Fruit fly (Drosophila melanogaster) whole organism, embryonic: ENCODE data around the gene CG33510.

ENCODE experiments used
- Atf-2 ChIP-seq: fragments of 200-800 bp; sonication (Bioruptor generic); optimal IDR thresholded peaks from 2 replicates; lab custom pipeline; 2016; ENCODE audit warnings: missing biosample characterization, missing genetic modification characterization
- Bteb2 ChIP-seq: fragments of 200-800 bp; sonication (Bioruptor generic); optimal IDR thresholded peaks from 2 replicates; lab custom pipeline; 2016; ENCODE audit warnings: missing biosample characterization, missing genetic modification characterization
- CG1024 ChIP-seq: fragments of 200-800 bp; sonication (Bioruptor generic); IDR thresholded peaks from 2 replicates; pipeline ENCODE4 v1.3.6; 2022; ENCODE audit warnings: missing biosample characterization, missing genetic modification characterization
- CG11247 ChIP-seq: fragments of 200-800 bp; sonication (Bioruptor generic); IDR thresholded peaks from 2 replicates; pipeline ENCODE4 v1.3.6; 2022; ENCODE audit warnings: missing biosample characterization, missing genetic modification characterization
- CG11723 ChIP-seq: fragments of 200-800 bp; sonication (Bioruptor generic); optimal IDR thresholded peaks from 2 replicates; lab custom pipeline; 2017; ENCODE audit warnings: missing biosample characterization, mild to moderate bottlenecking, missing genetic modification characterization
- CG14667 ChIP-seq: fragments of 200-800 bp; sonication (Bioruptor generic); IDR thresholded peaks from 2 replicates; pipeline ENCODE4 v1.3.6; 2022; ENCODE audit warnings: missing biosample characterization, missing genetic modification characterization
- CG14965 ChIP-seq: fragments of 200-800 bp; sonication (Bioruptor generic); optimal IDR thresholded peaks from 2 replicates; lab custom pipeline; 2016; ENCODE audit warnings: missing biosample characterization, missing genetic modification characterization, borderline replicate concordance
- CG1529 ChIP-seq: fragments of 200-800 bp; sonication (Bioruptor generic); optimal IDR thresholded peaks from 3 replicates; lab custom pipeline; 2018; ENCODE audit warnings: missing biosample characterization, missing genetic modification characterization
- CG1603 ChIP-seq: fragments of 200-800 bp; sonication (Bioruptor generic); optimal IDR thresholded peaks from 2 replicates; lab custom pipeline; 2019; ENCODE audit warnings: missing biosample characterization, mild to moderate bottlenecking, missing genetic modification characterization, moderate library complexity
- CG17328 ChIP-seq: fragments of 200-800 bp; sonication (Bioruptor generic); IDR thresholded peaks from 2 replicates; pipeline ENCODE4 v1.3.6; 2022; ENCODE audit warnings: missing biosample characterization, missing genetic modification characterization
- CG18476 ChIP-seq: fragments of 200-800 bp; sonication (Bioruptor generic); optimal IDR thresholded peaks from 2 replicates; lab custom pipeline; 2016; ENCODE audit warnings: missing biosample characterization, mild to moderate bottlenecking, missing genetic modification characterization
- CG3163 ChIP-seq: fragments of 200-800 bp; sonication (Bioruptor generic); optimal IDR thresholded peaks from 3 replicates; lab custom pipeline; 2016; ENCODE audit warnings: missing biosample characterization, missing genetic modification characterization
- CG42726 ChIP-seq: fragments of 200-800 bp; sonication (Bioruptor generic); IDR thresholded peaks from 2 replicates; pipeline ENCODE4 v1.3.6; 2022; ENCODE audit warnings: missing biosample characterization, missing genetic modification characterization; ENCODE audit not compliant: partially characterized antibody
- CG4360 ChIP-seq: fragments of 200-800 bp; sonication (Bioruptor generic); IDR thresholded peaks from 2 replicates; pipeline ENCODE4 v1.3.6; 2022; ENCODE audit warnings: missing biosample characterization, missing genetic modification characterization
- CG43689 ChIP-seq: fragments of 200-800 bp; sonication (Bioruptor generic); IDR thresholded peaks from 2 replicates; pipeline ENCODE4 v1.3.6; 2022; ENCODE audit warnings: missing biosample characterization, missing genetic modification characterization
- CG6813 ChIP-seq: fragments of 200-800 bp; sonication (Bioruptor generic); optimal IDR thresholded peaks from 2 replicates; lab custom pipeline; 2017; ENCODE audit warnings: missing biosample characterization, missing genetic modification characterization, mild to moderate bottlenecking, moderate library complexity, missing genetic modification reagents
- CG6854 ChIP-seq: fragments of 200-800 bp; sonication (Bioruptor generic); optimal IDR thresholded peaks from 3 replicates; lab custom pipeline; 2017; ENCODE audit warnings: missing biosample characterization, mild to moderate bottlenecking, missing genetic modification characterization
- CG7839 ChIP-seq: fragments of 200-800 bp; sonication (Bioruptor generic); optimal IDR thresholded peaks from 3 replicates; lab custom pipeline; 2018; ENCODE audit warnings: missing biosample characterization, mild to moderate bottlenecking, missing genetic modification characterization, moderate library complexity
- CG8089 ChIP-seq: fragments of 200-800 bp; sonication (Bioruptor generic); optimal IDR thresholded peaks from 3 replicates; lab custom pipeline; 2016; ENCODE audit warnings: missing biosample characterization, missing genetic modification characterization
- CG8924 ChIP-seq: fragments of 200-800 bp; optimal IDR thresholded peaks from 3 replicates; lab custom pipeline; 2019; ENCODE audit warnings: missing biosample characterization, mild to moderate bottlenecking, missing genetic modification characterization, moderate library complexity
- Dbx ChIP-seq: fragments of 200-800 bp; sonication (Bioruptor generic); IDR thresholded peaks from 3 replicates; pipeline ENCODE4 v1.3.6; 2022; ENCODE audit warnings: missing biosample characterization, missing genetic modification characterization
- Ets97D ChIP-seq: fragments of 200-800 bp; sonication (Bioruptor generic); optimal IDR thresholded peaks from 3 replicates; lab custom pipeline; 2016; ENCODE audit warnings: missing biosample characterization, missing genetic modification characterization
- HLH4C ChIP-seq: fragments of 200-800 bp; sonication (Bioruptor generic); IDR thresholded peaks from 3 replicates; pipeline ENCODE4 v1.3.6; 2022; ENCODE audit warnings: missing biosample characterization, missing genetic modification characterization; ENCODE audit not compliant: partially characterized antibody
- HLHmδ ChIP-seq: fragments of 200-800 bp; sonication (Bioruptor generic); optimal IDR thresholded peaks from 2 replicates; lab custom pipeline; 2018; ENCODE audit warnings: missing biosample characterization, mild to moderate bottlenecking, missing genetic modification characterization, moderate library complexity
- Mrtf ChIP-seq: fragments of 200-800 bp; sonication (Bioruptor generic); IDR thresholded peaks from 3 replicates; pipeline ENCODE4 v1.3.6; 2022; ENCODE audit warnings: missing biosample characterization, missing genetic modification characterization
- Oli ChIP-seq: fragments of 200-800 bp; sonication (Bioruptor generic); optimal IDR thresholded peaks from 2 replicates; lab custom pipeline; 2018; ENCODE audit warnings: missing biosample characterization, mild to moderate bottlenecking, missing genetic modification characterization, moderate library complexity
- Six4 ChIP-seq: fragments of 200-800 bp; sonication (Bioruptor generic); optimal IDR thresholded peaks from 2 replicates; lab custom pipeline; 2016; ENCODE audit warnings: missing biosample characterization, missing genetic modification characterization
- Sox100B ChIP-seq: fragments of 200-800 bp; sonication (Bioruptor generic); optimal IDR thresholded peaks from 3 replicates; lab custom pipeline; 2018; ENCODE audit warnings: missing biosample characterization, mild to moderate bottlenecking, missing genetic modification characterization
- Sry-β ChIP-seq: fragments of 200-800 bp; sonication (Bioruptor generic); optimal IDR thresholded peaks from 2 replicates; lab custom pipeline; 2018; ENCODE audit warnings: missing biosample characterization, mild to moderate bottlenecking, missing genetic modification characterization, moderate library complexity
- TFAM ChIP-seq: fragments of 200-800 bp; sonication (Bioruptor generic); optimal IDR thresholded peaks from 2 replicates; lab custom pipeline; 2017; ENCODE audit warnings: missing biosample characterization, missing genetic modification characterization, inconsistent platforms
- Taf1 ChIP-seq: fragments of 200-800 bp; sonication (Bioruptor generic); IDR thresholded peaks from 2 replicates; pipeline ENCODE4 v1.3.6; 2022; ENCODE audit warnings: missing biosample characterization, missing genetic modification characterization
- Trl ChIP-seq, 3 experiments: fragments of >200 bp in 2 of 3; fragments of 200-800 bp in 1 of 3; sonication (Bioruptor generic) in 1 of 3; optimal IDR thresholded peaks; 2 replicates in 1 of 3; 3 replicates in 2 of 3; lab custom pipeline; 2016 to 2017; ENCODE audit warnings: missing biosample characterization in 1 of 3, missing genetic modification characterization in 1 of 3
- aop ChIP-seq: fragments of 200-800 bp; sonication (Bioruptor generic); IDR thresholded peaks from 2 replicates; pipeline ENCODE4 v1.3.6; 2022; ENCODE audit warnings: missing biosample characterization, missing genetic modification characterization
- ato ChIP-seq: fragments of 200-800 bp; sonication (Bioruptor generic); IDR thresholded peaks from 2 replicates; pipeline ENCODE4 v1.3.6; 2022; ENCODE audit warnings: missing biosample characterization, missing genetic modification characterization; ENCODE audit not compliant: partially characterized antibody
- btn ChIP-seq: fragments of 200-800 bp; sonication (Bioruptor generic); optimal IDR thresholded peaks from 2 replicates; lab custom pipeline; 2016; ENCODE audit warnings: missing biosample characterization, missing genetic modification characterization
- caup ChIP-seq: fragments of 200-800 bp; sonication (Bioruptor generic); optimal IDR thresholded peaks from 3 replicates; lab custom pipeline; 2017; ENCODE audit warnings: missing biosample characterization, mild to moderate bottlenecking, missing genetic modification characterization, moderate library complexity; ENCODE audit not compliant: severe bottlenecking
- fd102C ChIP-seq: fragments of 200-800 bp; sonication (Bioruptor generic); optimal IDR thresholded peaks from 2 replicates; lab custom pipeline; 2018; ENCODE audit warnings: missing biosample characterization, mild to moderate bottlenecking, missing genetic modification characterization, moderate library complexity
- fd3F ChIP-seq: fragments of 200-800 bp; sonication (Bioruptor generic); optimal IDR thresholded peaks from 2 replicates; lab custom pipeline; 2018; ENCODE audit warnings: missing biosample characterization, mild to moderate bottlenecking, missing genetic modification characterization, moderate library complexity
- gfzf ChIP-seq: fragments of 200-800 bp; sonication (Bioruptor generic); optimal IDR thresholded peaks from 2 replicates; lab custom pipeline; 2016; ENCODE audit warnings: missing biosample characterization, mild to moderate bottlenecking, missing genetic modification characterization, moderate library complexity
- her ChIP-seq: fragments of 200-800 bp; sonication (Bioruptor generic); optimal IDR thresholded peaks from 2 replicates; lab custom pipeline; 2016; ENCODE audit warnings: missing biosample characterization, missing genetic modification characterization
- lola ChIP-seq, 3 experiments: fragments of >200 bp in 2 of 3; fragments of 200-800 bp in 1 of 3; sonication (Bioruptor generic) in 1 of 3; optimal IDR thresholded peaks; 2 replicates each; lab custom pipeline; 2017 to 2019; ENCODE audit warnings: missing biosample characterization in 3 of 3, missing genetic modification characterization in 3 of 3, mild to moderate bottlenecking in 1 of 3, moderate library complexity in 1 of 3
- mirr ChIP-seq: fragments of 200-800 bp; sonication (Bioruptor generic); optimal IDR thresholded peaks from 3 replicates; lab custom pipeline; 2018; ENCODE audit warnings: missing biosample characterization, mild to moderate bottlenecking, missing genetic modification characterization
- prd ChIP-seq, 3 experiments: fragments of >200 bp in 2 of 3; fragments of 200-800 bp in 1 of 3; sonication (Bioruptor generic) in 1 of 3; optimal IDR thresholded peaks in 2 of 3; IDR thresholded peaks in 1 of 3; 2 replicates in 2 of 3; 3 replicates in 1 of 3; pipeline versions ENCODE4 v1.3.6 to Lab custom; 2017 to 2022; ENCODE audit warnings: missing biosample characterization in 1 of 3, missing genetic modification characterization in 1 of 3
- psq ChIP-seq: fragments of 200-800 bp; sonication (Bioruptor generic); optimal IDR thresholded peaks from 2 replicates; lab custom pipeline; 2017; ENCODE audit warnings: missing biosample characterization, missing genetic modification characterization
- sens ChIP-seq: fragments of 200-800 bp; sonication (Bioruptor generic); peaks from one replicate; lab custom pipeline; 2016; ENCODE audit warnings: missing biosample characterization, missing genetic modification characterization
- so ChIP-seq: fragments of 200-800 bp; sonication (Bioruptor generic); IDR thresholded peaks from 3 replicates; pipeline ENCODE4 v1.3.6; 2022; ENCODE audit warnings: missing biosample characterization, missing genetic modification characterization
- ssp ChIP-seq: fragments of 200-800 bp; sonication (Bioruptor generic); IDR thresholded peaks from 2 replicates; pipeline ENCODE4 v1.3.6; 2022; ENCODE audit warnings: missing biosample characterization, missing genetic modification characterization
- vnd ChIP-seq: fragments of 200-800 bp; sonication (Bioruptor generic); IDR thresholded peaks from 3 replicates; pipeline ENCODE4 v1.3.6; 2022; ENCODE audit warnings: missing biosample characterization, missing genetic modification characterization; ENCODE audit not compliant: partially characterized antibody
- wek ChIP-seq: fragments of 200-800 bp; sonication (Bioruptor generic); optimal IDR thresholded peaks from 3 replicates; lab custom pipeline; 2018; ENCODE audit warnings: missing biosample characterization, mild to moderate bottlenecking, missing genetic modification characterization, moderate library complexity
- z ChIP-seq: fragments of 200-800 bp; sonication (Bioruptor generic); IDR thresholded peaks from 3 replicates; pipeline ENCODE4 v1.3.6; 2022; ENCODE audit warnings: missing biosample characterization, missing genetic modification characterization

The CG33510 gene

DNA sequence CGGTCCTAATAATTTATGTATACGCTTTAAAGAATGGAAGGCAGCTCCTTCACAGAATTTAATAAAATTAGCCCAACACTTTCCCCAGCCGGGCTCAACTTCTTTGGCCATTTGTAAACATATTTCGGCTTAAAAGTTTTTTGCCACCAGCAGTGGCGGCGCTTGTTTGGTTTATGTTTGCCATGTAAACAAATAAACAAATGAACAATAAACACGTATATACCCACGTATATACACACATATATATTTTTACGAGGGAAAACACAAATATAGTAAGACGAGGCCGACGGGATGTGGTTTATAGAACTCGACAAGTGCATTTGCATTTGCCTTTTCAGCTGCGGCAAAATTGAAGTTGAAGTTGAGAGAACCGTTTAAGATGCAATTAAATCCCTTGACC is 46.4 kb downstream of the CG33510 start:
- TF ChIP-seq ssp (GFP tag; lab: Robert Waterston, UW), result no peak
- TF ChIP-seq Six4 (GFP tag; lab: Kevin White, UChicago), result no peak
- no peak for TF ChIP-seq CG1024 (GFP tag; lab: Robert Waterston, UW)
- no peak for TF ChIP-seq so (GFP tag; lab: Robert Waterston, UW)
- TF ChIP-seq CG18476, result no peak
- peak; percentile 61 for TF ChIP-seq wek (GFP tag; lab: Kevin White, UChicago)
- peak; percentile 78 for TF ChIP-seq sens (GFP tag; lab: Kevin White, UChicago)
- no peak for TF ChIP-seq Oli (tag; lab: Kevin White, UChicago)
- TF ChIP-seq CG11247, result no peak
- TF ChIP-seq CG4360, result peak; percentile 57
- TF ChIP-seq CG8924 (tag; lab: Kevin White, UChicago), result no peak
- peak; percentile 47 for TF ChIP-seq Sox100B (GFP tag; lab: Kevin White, UChicago)
- TF ChIP-seq HLHmδ (GFP tag; lab: Kevin White, UChicago), result no peak
- TF ChIP-seq mirr (GFP tag; lab: Kevin White, UChicago), result peak; percentile 36
- TF ChIP-seq fd102C (GFP tag; lab: Kevin White, UChicago), result no peak
- TF ChIP-seq Dbx (GFP tag; lab: Robert Waterston, UW), result no peak
- no peak for TF ChIP-seq Atf-2 (GFP tag; lab: Kevin White, UChicago)
- TF ChIP-seq CG1529 (GFP tag; lab: Kevin White, UChicago), result no peak
- no peak for TF ChIP-seq Ets97D
- no peak for TF ChIP-seq psq (GFP tag; lab: Kevin White, UChicago)
- TF ChIP-seq CG3163 (GFP tag; lab: Kevin White, UChicago), result no peak
- no peak for TF ChIP-seq fd3F
- no peak for TF ChIP-seq CG7839
- peak; percentile 37 for TF ChIP-seq caup (GFP tag; lab: Kevin White, UChicago)
- no peak for TF ChIP-seq HLH4C
- peak; percentile 60 for TF ChIP-seq Sry-β
- peak; percentile 88 for TF ChIP-seq CG6813 (GFP tag; lab: Kevin White, UChicago)
- no peak for TF ChIP-seq vnd (GFP tag; lab: Robert Waterston, UW)
- TF ChIP-seq aop (GFP tag; lab: Robert Waterston, UW), result no peak
- no peak for TF ChIP-seq gfzf
- no peak for TF ChIP-seq Trl (optimal IDR thresholded peaks at IDR 0.05; lab: Kevin White, UChicago)
- TF ChIP-seq Trl (GFP tag; optimal IDR thresholded peaks at IDR 0.05; lab: Kevin White, UChicago), result no peak
- no peak for TF ChIP-seq CG42726
- TF ChIP-seq btn (GFP tag; lab: Kevin White, UChicago), result no peak
- no peak for TF ChIP-seq CG14965 (GFP tag; lab: Kevin White, UChicago)
- no peak for TF ChIP-seq CG43689 (GFP tag; lab: Robert Waterston, UW)
- TF ChIP-seq TFAM (GFP tag; lab: Kevin White, UChicago), result no peak
- TF ChIP-seq CG17328 (GFP tag; lab: Robert Waterston, UW), result no peak
- 0 out of 3 replicates have a peak, but pooled peaks have one; percentile 31 for TF ChIP-seq z (GFP tag; lab: Robert Waterston, UW)
- no peak for TF ChIP-seq lola (GFP tag; optimal IDR thresholded peaks at IDR 0.05; lab: Kevin White, UChicago)
- TF ChIP-seq CG11723 (GFP tag; lab: Kevin White, UChicago), result peak; percentile 23
- TF ChIP-seq CG8089 (GFP tag; lab: Kevin White, UChicago), result no peak
- peak; percentile 23 for TF ChIP-seq CG1603 (tag; lab: Kevin White, UChicago)
- TF ChIP-seq prd (optimal IDR thresholded peaks at IDR 0.05; lab: Kevin White, UChicago), result no peak
- peak; percentile 23; the same call in 2 of the 3 replicates for TF ChIP-seq prd (GFP tag; IDR thresholded peaks at IDR 0.05; lab: Robert Waterston, UW)
- no peak for TF ChIP-seq Taf1 (GFP tag; lab: Robert Waterston, UW)
- TF ChIP-seq Mrtf (GFP tag; lab: Robert Waterston, UW), result no peak
- no peak for TF ChIP-seq CG14667 (GFP tag; lab: Robert Waterston, UW)
- no peak for TF ChIP-seq Bteb2 (GFP tag; lab: Kevin White, UChicago)
- TF ChIP-seq ato, result no peak
- no peak for TF ChIP-seq her (GFP tag; lab: Kevin White, UChicago)
- peak; percentile 41 for TF ChIP-seq CG6854 (GFP tag; lab: Kevin White, UChicago)
